Worm (Caenorhabditis elegans) whole organism, L4/young adult: ENCODE measurements around the gene best-16.

Experiments used
- W03F9.2 ChIP-seq: fragments of 150-350 bp; optimal IDR thresholded peaks from 2 replicates; lab custom pipeline; 2014; ENCODE audit warnings: missing biosample characterization, missing genetic modification characterization
- dao-5 ChIP-seq: sonication (generic microtip); optimal IDR thresholded peaks from 2 replicates; lab custom pipeline; 2016; ENCODE audit warnings: missing genotype, missing genetic modification characterization, moderate library complexity, missing compliant biosample characterization
- him-1 ChIP-seq: sonication (generic microtip); optimal IDR thresholded peaks from 2 replicates; lab custom pipeline; 2016; ENCODE audit warnings: missing genotype, missing genetic modification reagents, missing genetic modification characterization, missing compliant biosample characterization

DNA sequence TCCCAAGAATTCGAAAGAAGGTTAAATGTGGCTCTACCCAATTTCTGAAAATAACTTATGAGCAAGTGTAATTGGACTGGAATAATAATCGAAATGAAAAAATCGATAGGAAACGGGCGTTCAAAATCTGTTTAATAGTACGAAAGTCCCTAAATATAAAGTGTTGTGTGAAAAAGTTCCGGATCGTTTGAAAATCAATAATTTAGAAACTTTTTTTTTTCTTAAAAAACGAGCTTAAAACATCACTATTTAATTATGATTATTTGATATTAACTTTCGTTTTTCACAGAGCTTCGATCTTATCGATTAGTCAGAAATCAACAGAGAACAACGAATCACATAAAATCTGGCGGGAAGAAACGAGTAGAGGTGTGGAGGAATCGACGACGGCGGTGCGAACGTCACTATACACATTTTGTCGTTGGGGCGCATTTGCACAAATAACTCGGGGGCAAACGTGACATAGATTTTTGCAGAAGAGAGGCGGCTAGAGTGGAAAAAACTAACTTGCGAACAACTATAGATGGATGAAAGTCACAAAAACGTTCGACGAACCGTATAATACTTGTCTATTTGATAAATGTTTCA lies 50.9 kb downstream of the best-16 start, which contains the start of gene hecd-1:
- TF ChIP-seq W03F9.2 (no peak), him-1 (tag; lab: Kevin White, UChicago) (no peak), dao-5 (tag; lab: Kevin White, UChicago) (no peak)
